Worm (Caenorhabditis elegans) whole organism, L1 larva: ENCODE data around the gene T27A10.5.

Experiments
- aly-2 ChIP-seq: fragments of 150-350 bp; optimal IDR thresholded peaks from 2 replicates; lab custom pipeline; 2014; ENCODE audit warnings: missing biosample characterization, missing genetic modification characterization
- elt-2 ChIP-seq: sonication (generic microtip); optimal IDR thresholded peaks from 2 replicates; lab custom pipeline; 2016; ENCODE audit warnings: missing genetic modification characterization, mild to moderate bottlenecking, inconsistent platforms, missing compliant biosample characterization, missing genetic modification reagents
- elt-3 ChIP-seq, 6 experiments: fragments of 150-350 bp in 1 of 6; sonication (generic microtip); optimal IDR thresholded peaks; 2 replicates each; lab custom pipeline; 2017 to 2018; ENCODE audit warnings: missing biosample characterization in 6 of 6, missing genetic modification characterization in 6 of 6, inconsistent platforms in 1 of 6

DNA sequence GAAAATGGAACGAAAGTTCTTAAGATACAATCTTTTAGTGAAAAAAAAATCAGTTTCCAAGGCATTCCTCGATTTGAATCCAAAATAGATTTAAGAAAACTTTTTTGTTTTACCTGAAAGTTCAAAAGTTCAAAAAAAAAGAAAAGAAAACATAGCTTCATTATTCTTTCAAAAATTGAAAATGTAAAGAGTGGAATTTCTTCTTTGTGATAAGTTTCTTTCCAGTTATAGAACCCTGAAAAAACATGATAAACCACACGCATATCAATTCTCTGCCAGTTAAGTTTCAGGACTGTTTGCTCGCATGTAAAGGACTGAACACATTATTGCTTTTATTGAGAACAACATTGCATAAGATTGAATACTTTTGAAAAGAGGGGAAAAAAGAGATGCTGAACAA lies 38.4 kb upstream of the T27A10.5 start:
- TF ChIP-seq aly-2 (tag; lab: Kevin White, UChicago) (no peak), elt-2 (no peak), elt-3 (tag; optimal IDR thresholded peaks at IDR 0.05; lab: Kevin White, UChicago) (no peak)
